Worm (Caenorhabditis elegans): ENCODE results near the gene unc-112.

unc-112 gene

DNA sequence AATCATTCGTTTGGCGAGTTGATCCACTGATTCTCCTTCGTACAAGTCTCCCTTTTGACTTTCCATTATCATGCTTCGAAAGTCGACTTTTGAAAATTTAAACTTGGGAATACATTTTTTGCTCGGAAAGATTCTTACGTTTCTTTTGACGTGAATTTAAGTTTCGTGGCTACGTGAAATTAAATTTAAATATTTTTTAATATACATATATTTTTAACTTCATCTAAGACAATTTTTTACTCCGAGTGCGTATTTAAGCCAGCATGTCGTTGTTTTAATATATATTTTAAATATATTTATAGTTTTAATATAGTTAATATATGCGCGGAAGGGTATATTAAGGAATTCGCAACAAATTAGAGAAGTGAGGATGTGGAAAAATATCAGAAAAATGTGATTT, 19.2 kb upstream of the unc-112 start, which contains the start of gene R08A2.2:
R08A2.2 (minus strand) TSS at position 101 of the 400 bp plus-strand sequence.
- TF ChIP-seq nhr-11 (tag; optimal IDR thresholded peaks at IDR 0.05): no peak
- no peak for TF ChIP-seq blmp-1 (tag; optimal IDR thresholded peaks at IDR 0.05; ENCODE audit: insufficient read depth)
- no peak for TF ChIP-seq alr-1 (tag; optimal IDR thresholded peaks at IDR 0.05)

DNA sequence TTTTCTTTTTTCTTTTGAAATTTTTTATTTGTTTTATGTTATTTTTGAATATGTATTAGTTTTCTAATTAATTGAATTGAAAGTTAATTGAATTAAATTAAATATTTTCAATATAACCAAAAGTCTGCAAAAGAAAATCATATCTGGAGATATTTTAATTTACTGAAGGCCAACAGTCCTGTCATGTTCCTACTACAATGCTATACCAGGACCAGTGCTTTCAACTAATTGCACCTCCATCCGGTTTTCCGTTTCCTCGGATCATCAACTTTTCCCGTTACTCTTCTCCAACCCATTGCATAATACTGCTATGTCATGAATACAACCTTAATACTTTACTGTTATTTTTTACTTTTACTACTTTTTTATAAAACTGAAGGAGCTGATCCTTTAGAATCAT, 15.9 kb upstream of the unc-112 start, which contains the start of gene R08A2.5:
R08A2.5 (plus strand) TSS at position 301 of the 400 bp plus-strand sequence.
- TF ChIP-seq nhr-21 (tag; optimal IDR thresholded peaks at IDR 0.05) (no peak), nhr-11 (tag; optimal IDR thresholded peaks at IDR 0.05) (no peak), lin-13 (GFP tag; optimal IDR thresholded peaks at IDR 0.05) (no peak), ztf-1 (GFP tag; conservative IDR thresholded peaks at IDR 0.05) (no peak), crh-2 (tag; optimal IDR thresholded peaks at IDR 0.05) (no peak), unc-62 (GFP tag; optimal IDR thresholded peaks at IDR 0.05) (no peak), aly-2 (tag; optimal IDR thresholded peaks at IDR 0.05) (no peak)

DNA sequence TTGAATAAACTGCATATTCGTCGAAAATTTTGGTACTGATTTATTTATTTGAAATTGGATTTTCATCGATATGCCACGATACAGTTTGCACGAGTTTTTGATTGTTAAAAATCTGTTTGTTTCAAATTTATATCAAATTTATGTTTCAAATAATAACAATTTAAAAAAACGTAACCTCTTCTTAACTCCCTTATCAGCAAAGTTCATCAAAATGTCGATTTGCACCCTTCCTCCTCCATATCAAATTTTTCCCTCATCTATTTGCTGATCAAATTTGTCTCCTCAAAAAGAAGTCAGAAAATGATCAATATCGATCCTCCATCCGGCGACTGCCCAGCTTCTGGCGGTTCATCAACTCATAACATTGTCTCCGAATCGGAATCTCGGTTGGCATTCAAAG, 14.6 kb upstream of the unc-112 start, which contains the start of gene ssp-33:
ssp-33 (plus strand) TSS at position 301 of the 400 bp plus-strand sequence.
- TF ChIP-seq egl-27 (tag; optimal IDR thresholded peaks at IDR 0.05) (no peak), gmeb-1 (tag; optimal IDR thresholded peaks at IDR 0.05) (no peak), nhr-25 (tag; optimal IDR thresholded peaks at IDR 0.05) (no peak), crh-2 (tag; optimal IDR thresholded peaks at IDR 0.05) (no peak), unc-39 (tag; optimal IDR thresholded peaks at IDR 0.05) (no peak), unc-62 (GFP tag; optimal IDR thresholded peaks at IDR 0.05) (no peak), nhr-237 (tag; optimal IDR thresholded peaks at IDR 0.05) (no peak), peb-1 (tag; optimal IDR thresholded peaks at IDR 0.05) (no peak), lsy-2 (tag; optimal IDR thresholded peaks at IDR 0.05) (no peak), fos-1 (tag; optimal IDR thresholded peaks at IDR 0.05) (no peak), C34F6.9 (tag; optimal IDR thresholded peaks at IDR 0.05) (no peak), alr-1 (tag; optimal IDR thresholded peaks at IDR 0.05) (no peak), ztf-1 (GFP tag; conservative IDR thresholded peaks at IDR 0.05) (no peak), ZK546.5 (tag; optimal IDR thresholded peaks at IDR 0.05) (no peak), ztf-11 (tag; optimal IDR thresholded peaks at IDR 0.05) (no peak), nhr-12 (tag; optimal IDR thresholded peaks at IDR 0.05) (no peak), lin-13 (GFP tag; optimal IDR thresholded peaks at IDR 0.05) (no peak), nhr-11 (tag; optimal IDR thresholded peaks at IDR 0.05) (no peak), dmd-4 (tag; optimal IDR thresholded peaks at IDR 0.05) (no peak)

DNA sequence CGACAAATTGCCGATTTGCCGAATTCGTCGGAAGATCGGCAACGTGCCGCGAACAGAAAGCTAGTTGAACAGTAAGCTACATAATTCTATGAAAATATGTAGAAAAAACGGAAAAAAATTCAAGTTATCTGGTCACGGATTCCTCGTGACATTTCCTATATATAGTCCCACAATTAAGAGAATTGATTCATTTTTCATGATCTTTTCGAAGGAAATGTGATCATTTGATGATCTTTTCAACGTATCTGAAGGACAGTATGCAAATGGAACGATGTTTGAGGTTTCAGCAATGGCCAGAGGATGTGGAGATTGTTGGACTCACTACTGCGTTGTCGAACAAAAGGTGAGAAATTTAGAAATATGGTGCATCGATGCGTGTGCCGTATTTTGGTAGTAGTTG, 11.5 kb upstream of the unc-112 start, which contains the start of gene R08A2.9:
R08A2.9 (plus strand) TSS at position 301 of the 400 bp plus-strand sequence.
- TF ChIP-seq lin-13 (GFP tag; optimal IDR thresholded peaks at IDR 0.05): no peak
- no peak for TF ChIP-seq nhr-237 (tag; optimal IDR thresholded peaks at IDR 0.05)
- no peak for TF ChIP-seq lin-11 (tag; optimal IDR thresholded peaks at IDR 0.05)
- TF ChIP-seq nhr-6 (tag; optimal IDR thresholded peaks at IDR 0.05): no peak
- TF ChIP-seq mdl-1 (tag; optimal IDR thresholded peaks at IDR 0.05): no peak
- TF ChIP-seq aly-2 (tag; optimal IDR thresholded peaks at IDR 0.05): no peak
- no peak for TF ChIP-seq sma-9 (GFP tag; optimal IDR thresholded peaks at IDR 0.05)
- no peak for TF ChIP-seq sma-9 (tag; optimal IDR thresholded peaks at IDR 0.05)
- no peak for TF ChIP-seq C34F6.9 (tag; optimal IDR thresholded peaks at IDR 0.05)

DNA sequence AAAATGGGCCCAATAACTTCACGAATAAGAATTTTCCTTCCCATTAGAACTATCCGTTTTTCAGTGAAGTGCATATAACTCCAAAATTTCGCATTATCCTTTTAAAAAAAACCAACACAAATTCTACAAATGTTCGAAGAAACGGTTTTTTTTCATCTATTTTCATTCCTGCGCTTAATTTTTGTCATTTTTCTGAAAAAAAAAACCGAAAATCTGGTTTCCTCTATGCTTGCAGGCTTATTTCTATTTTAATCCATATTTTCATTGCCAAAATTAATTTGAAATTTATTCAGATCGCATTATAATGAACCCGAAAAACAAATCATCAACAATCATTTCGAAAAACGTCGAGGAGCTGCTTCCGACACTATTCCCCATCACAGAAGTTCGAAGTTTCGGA, 2.2 kb upstream of the unc-112 start, which contains the start of gene set-5:
set-5 (plus strand) TSS at position 301 of the 400 bp plus-strand sequence.
- TF ChIP-seq F13H6.1 (tag; optimal IDR thresholded peaks at IDR 0.05) (no peak), ztf-4 (tag; optimal IDR thresholded peaks at IDR 0.05) (no peak), blmp-1 (tag; optimal IDR thresholded peaks at IDR 0.05; ENCODE audit: insufficient read depth) (no peak), ama-1 (optimal IDR thresholded peaks at IDR 0.05) (no peak), nhr-6 (tag; optimal IDR thresholded peaks at IDR 0.05) (no peak), mab-5 (tag; optimal IDR thresholded peaks at IDR 0.05) (no peak), skn-1 (tag; optimal IDR thresholded peaks at IDR 0.05) (no peak), dmd-4 (tag; optimal IDR thresholded peaks at IDR 0.05) (no peak), nhr-21 (tag; optimal IDR thresholded peaks at IDR 0.05) (no peak), lin-11 (tag; optimal IDR thresholded peaks at IDR 0.05) (no peak), egl-27 (tag; optimal IDR thresholded peaks at IDR 0.05) (no peak), nhr-25 (tag; optimal IDR thresholded peaks at IDR 0.05) (no peak), fos-1 (tag; optimal IDR thresholded peaks at IDR 0.05) (no peak), nhr-237 (tag; optimal IDR thresholded peaks at IDR 0.05) (no peak), sma-3 (GFP tag; optimal IDR thresholded peaks at IDR 0.05) (no peak), nhr-11 (tag; optimal IDR thresholded peaks at IDR 0.05) (no peak), ceh-82 (tag; optimal IDR thresholded peaks at IDR 0.05) (no peak), Y55F3AM.14 (GFP tag; optimal IDR thresholded peaks at IDR 0.05) (no peak), lin-13 (GFP tag; optimal IDR thresholded peaks at IDR 0.05) (no peak)
